Worm (Caenorhabditis elegans) whole organism, L1 larva: ENCODE results near the gene ceh-13.

ENCODE experiments used
- C04F5.9 ChIP-seq: sonication (generic microtip); optimal IDR thresholded peaks from 2 replicates; lab custom pipeline; 2016; ENCODE audit warnings: missing genetic modification characterization, missing compliant biosample characterization
- C34B4.2 ChIP-seq: sonication (generic microtip); optimal IDR thresholded peaks from 2 replicates; lab custom pipeline; 2017; ENCODE audit warnings: mild to moderate bottlenecking, missing genetic modification characterization, missing compliant biosample characterization
- Y116A8C.19 ChIP-seq: sonication (generic microtip); optimal IDR thresholded peaks from 2 replicates; lab custom pipeline; 2016; ENCODE audit warnings: missing compliant biosample characterization, missing genetic modification characterization, borderline replicate concordance
- aha-1 ChIP-seq: fragments of 150-350 bp; optimal IDR thresholded peaks from 2 replicates; lab custom pipeline; 2014; ENCODE audit warnings: missing biosample characterization, missing genetic modification characterization
- alr-1 ChIP-seq: fragments of 200-800 bp; sonication (Bioruptor generic); optimal IDR thresholded peaks from 2 replicates; lab custom pipeline; 2018; ENCODE audit warnings: borderline replicate concordance, mild to moderate bottlenecking, missing genetic modification characterization, missing compliant biosample characterization
- aly-2 ChIP-seq: fragments of 150-350 bp; optimal IDR thresholded peaks from 2 replicates; lab custom pipeline; 2014; ENCODE audit warnings: missing biosample characterization, missing genetic modification characterization
- blmp-1 ChIP-seq: fragments of 150-350 bp; optimal IDR thresholded peaks from 2 replicates; lab custom pipeline; 2014; ENCODE audit warnings: missing biosample characterization, missing genetic modification characterization
- ceh-63 ChIP-seq: fragments of 200-800 bp; sonication (Bioruptor generic); optimal IDR thresholded peaks from 2 replicates; lab custom pipeline; 2018; ENCODE audit warnings: mild to moderate bottlenecking, missing genetic modification characterization, missing compliant biosample characterization
- ceh-82 ChIP-seq, 3 experiments: fragments of 150-350 bp in 1 of 3; sonication (generic microtip) in 2 of 3; optimal IDR thresholded peaks; 2 replicates each; lab custom pipeline; 2014 to 2017; ENCODE audit warnings: missing biosample characterization in 3 of 3, missing genetic modification characterization in 3 of 3
- ceh-88 ChIP-seq: fragments of 200-800 bp; sonication (Bioruptor generic); IDR thresholded peaks from 2 replicates; pipeline ENCODE4 v1.3.6; 2022; ENCODE audit warnings: missing genetic modification characterization, missing compliant biosample characterization
- ceh-90 ChIP-seq: sonication (generic microtip); optimal IDR thresholded peaks from 2 replicates; lab custom pipeline; 2016; ENCODE audit warnings: missing genetic modification characterization, missing compliant biosample characterization
- dpl-1 ChIP-seq, 3 experiments: fragments of 150-350 bp in 2 of 3; sonication (generic microtip) in 1 of 3; optimal IDR thresholded peaks; 2 replicates each; lab custom pipeline; 2014 to 2017; ENCODE audit warnings: missing biosample characterization in 3 of 3, missing genetic modification characterization in 3 of 3, missing genetic modification reagents in 3 of 3
- dsc-1 ChIP-seq: sonication (generic microtip); optimal IDR thresholded peaks from 2 replicates; lab custom pipeline; 2016; ENCODE audit warnings: mild to moderate bottlenecking, missing genetic modification characterization, missing compliant biosample characterization
- egl-13 ChIP-seq: sonication (generic microtip); optimal IDR thresholded peaks from 2 replicates; lab custom pipeline; 2016; ENCODE audit warnings: missing genotype, missing genetic modification reagents, missing genetic modification characterization, missing compliant biosample characterization
- egl-27 ChIP-seq, 2 experiments: fragments of 150-350 bp in 1 of 2; sonication (generic microtip); optimal IDR thresholded peaks; 3 replicates each; lab custom pipeline; 2017 to 2018; ENCODE audit warnings: missing biosample characterization in 2 of 2, missing genetic modification characterization in 2 of 2, missing genetic modification reagents in 2 of 2
- elt-2 ChIP-seq: sonication (generic microtip); optimal IDR thresholded peaks from 2 replicates; lab custom pipeline; 2016; ENCODE audit warnings: missing genetic modification characterization, mild to moderate bottlenecking, inconsistent platforms, missing compliant biosample characterization, missing genetic modification reagents
- elt-3 ChIP-seq, 6 experiments: fragments of 150-350 bp in 1 of 6; sonication (generic microtip); optimal IDR thresholded peaks; 2 replicates each; lab custom pipeline; 2017 to 2018; ENCODE audit warnings: missing biosample characterization in 6 of 6, missing genetic modification characterization in 6 of 6, inconsistent platforms in 1 of 6
- ets-5 ChIP-seq: fragments of 200-800 bp; sonication (Bioruptor generic); IDR thresholded peaks from 2 replicates; pipeline ENCODE4 v1.3.6; 2022; ENCODE audit warnings: missing genetic modification characterization, missing compliant biosample characterization
- fkh-10 ChIP-seq: sonication (generic microtip); optimal IDR thresholded peaks from 2 replicates; lab custom pipeline; 2017; ENCODE audit warnings: missing biosample characterization, missing genetic modification reagents, missing genetic modification characterization
- fkh-4 ChIP-seq: sonication (generic microtip); optimal IDR thresholded peaks from 2 replicates; lab custom pipeline; 2016; ENCODE audit warnings: missing compliant biosample characterization, missing genetic modification characterization, borderline replicate concordance
- fos-1 ChIP-seq: fragments of 150-350 bp; optimal IDR thresholded peaks from 2 replicates; lab custom pipeline; 2014; ENCODE audit warnings: missing biosample characterization, missing genetic modification characterization
- hlh-4 ChIP-seq: sonication (generic microtip); optimal IDR thresholded peaks from 2 replicates; lab custom pipeline; 2016; ENCODE audit warnings: mild to moderate bottlenecking, missing genetic modification characterization, missing compliant biosample characterization
- isw-1 ChIP-seq: fragments of 200-800 bp; sonication (Bioruptor generic); IDR thresholded peaks from 2 replicates; pipeline ENCODE4 v1.3.6; 2022; ENCODE audit warnings: missing genetic modification characterization, missing compliant biosample characterization
- lin-13 ChIP-seq: fragments of 150-350 bp; optimal IDR thresholded peaks from 2 replicates; lab custom pipeline; 2014; ENCODE audit warnings: missing biosample characterization, missing genetic modification reagents, missing genetic modification characterization
- lin-15B ChIP-seq: fragments of 150-350 bp; sonication (generic microtip); optimal IDR thresholded peaks from 3 replicates; lab custom pipeline; 2014; ENCODE audit warnings: missing biosample characterization, missing genetic modification characterization
- lin-35 ChIP-seq, 2 experiments: fragments of 150-350 bp; optimal IDR thresholded peaks; 2 replicates each; lab custom pipeline; 2014; ENCODE audit warnings: missing biosample characterization in 2 of 2, missing genetic modification characterization in 2 of 2, missing genetic modification reagents in 2 of 2
- lin-39 ChIP-seq: fragments of 150-350 bp; optimal IDR thresholded peaks from 2 replicates; lab custom pipeline; 2014; ENCODE audit warnings: missing biosample characterization, missing genetic modification reagents, missing genetic modification characterization
- lsy-2 ChIP-seq, 2 experiments: fragments of 150-350 bp; optimal IDR thresholded peaks; 2 replicates each; lab custom pipeline; 2014; ENCODE audit warnings: missing biosample characterization in 2 of 2, missing genetic modification characterization in 2 of 2
- mab-9 ChIP-seq: fragments of 200-800 bp; sonication (Bioruptor generic); IDR thresholded peaks from 2 replicates; pipeline ENCODE4 v1.3.6; 2022; ENCODE audit warnings: missing genetic modification reagents, missing genetic modification characterization, missing compliant biosample characterization
- mef-2 ChIP-seq: fragments of 150-350 bp; optimal IDR thresholded peaks from 2 replicates; lab custom pipeline; 2014; ENCODE audit warnings: missing biosample characterization, missing genetic modification characterization
- nhr-12 ChIP-seq: sonication (generic microtip); optimal IDR thresholded peaks from 2 replicates; lab custom pipeline; 2017; ENCODE audit warnings: missing biosample characterization, missing genetic modification characterization
- nhr-28 ChIP-seq: fragments of 150-350 bp; optimal IDR thresholded peaks from 2 replicates; lab custom pipeline; 2014; ENCODE audit warnings: missing biosample characterization, missing genetic modification characterization
- nhr-76 ChIP-seq: sonication (generic microtip); optimal IDR thresholded peaks from 2 replicates; lab custom pipeline; 2017; ENCODE audit warnings: missing biosample characterization, missing genetic modification characterization
- nhr-77 ChIP-seq: fragments of 150-350 bp; optimal IDR thresholded peaks from 2 replicates; lab custom pipeline; 2014; ENCODE audit warnings: missing biosample characterization, missing genetic modification characterization
- nhr-85 ChIP-seq: sonication (generic microtip); peaks from one replicate; lab custom pipeline; 2016; ENCODE audit warnings: missing genetic modification characterization, inconsistent platforms, missing compliant biosample characterization
- nhr-90 ChIP-seq: sonication (generic microtip); optimal IDR thresholded peaks from 2 replicates; lab custom pipeline; 2016; ENCODE audit warnings: mild to moderate bottlenecking, missing genetic modification characterization, missing compliant biosample characterization; ENCODE audit not compliant: poor library complexity
- pag-3 ChIP-seq: sonication (generic microtip); optimal IDR thresholded peaks from 2 replicates; lab custom pipeline; 2017; ENCODE audit warnings: missing genetic modification characterization, mild to moderate bottlenecking, missing compliant biosample characterization, antibody characterized with exemption, borderline replicate concordance; ENCODE audit not compliant: insufficient read depth
- pax-3 ChIP-seq: fragments of 200-800 bp; sonication (Bioruptor generic); optimal IDR thresholded peaks from 2 replicates; lab custom pipeline; 2018; ENCODE audit warnings: mild to moderate bottlenecking, missing genetic modification characterization, moderate library complexity, missing compliant biosample characterization
- pqm-1 ChIP-seq: sonication (generic microtip); optimal IDR thresholded peaks from 3 replicates; lab custom pipeline; 2017; ENCODE audit warnings: missing biosample characterization, missing genetic modification characterization
- rnt-1 ChIP-seq: sonication (generic microtip); optimal IDR thresholded peaks from 2 replicates; lab custom pipeline; 2016; ENCODE audit warnings: mild to moderate bottlenecking, missing genetic modification characterization, moderate library complexity, missing compliant biosample characterization
- skn-1 ChIP-seq: fragments of 150-350 bp; optimal IDR thresholded peaks from 2 replicates; lab custom pipeline; 2014; ENCODE audit warnings: missing biosample characterization, missing genetic modification characterization
- tbx-2 ChIP-seq: sonication (generic microtip); optimal IDR thresholded peaks from 2 replicates; lab custom pipeline; 2016; ENCODE audit warnings: missing genetic modification characterization, missing compliant biosample characterization
- tlp-1 ChIP-seq: fragments of 150-350 bp; optimal IDR thresholded peaks from 2 replicates; lab custom pipeline; 2014; ENCODE audit warnings: missing biosample characterization, missing genetic modification characterization
- unc-62 ChIP-seq: fragments of 150-350 bp; optimal IDR thresholded peaks from 2 replicates; lab custom pipeline; 2014; ENCODE audit warnings: missing biosample characterization, missing genetic modification reagents, missing genetic modification characterization
- unc-98 ChIP-seq: fragments of 200-800 bp; sonication (Bioruptor generic); IDR thresholded peaks from 2 replicates; pipeline ENCODE4 v1.3.6; 2022; ENCODE audit warnings: missing genetic modification characterization, missing compliant biosample characterization
- ztf-4 ChIP-seq: fragments of 150-350 bp; optimal IDR thresholded peaks from 2 replicates; lab custom pipeline; 2014; ENCODE audit warnings: missing biosample characterization, missing genetic modification characterization

The ceh-13 gene

DNA sequence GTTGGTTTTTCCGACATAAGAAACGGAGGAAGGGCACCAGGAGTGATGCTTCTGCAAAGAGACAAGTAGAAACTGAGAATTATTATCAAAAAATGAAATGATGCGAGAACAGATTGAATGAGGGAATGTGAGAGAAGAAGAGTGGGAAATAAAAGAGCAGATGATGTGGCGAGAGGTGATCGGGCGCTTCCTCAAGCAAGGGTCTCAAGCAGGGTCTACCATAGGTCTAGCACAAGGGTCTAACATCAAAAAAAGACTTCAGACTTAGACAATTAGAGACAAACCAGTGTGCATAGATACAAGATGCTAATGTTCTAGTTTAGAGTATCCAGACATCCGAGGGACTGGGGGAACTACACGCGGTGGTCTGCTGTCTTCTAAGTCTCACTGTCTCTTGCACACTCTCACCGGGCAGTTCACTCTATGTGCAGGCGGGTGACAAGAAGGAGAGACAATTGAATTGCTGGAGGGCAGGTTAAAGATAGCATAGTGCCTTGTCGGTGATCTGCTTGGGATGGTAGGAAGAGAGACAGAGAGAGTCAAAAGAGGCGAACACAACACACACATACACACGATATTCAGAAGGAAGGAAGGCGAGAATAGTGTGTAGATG is 14.7 kb downstream of the ceh-13 start, which contains the start of gene R13A5.7 (continued):
- TF ChIP-seq unc-62 (GFP tag; lab: Kevin White, UChicago) (no peak), fos-1 (tag; lab: Kevin White, UChicago) (peak; percentile 47), tlp-1 (tag; lab: Kevin White, UChicago) (no peak), lin-15B (tag; lab: Kevin White, UChicago) (peak; percentile 31), unc-98 (GFP tag; lab: Robert Waterston, UW) (no peak), lin-39 (tag; lab: Kevin White, UChicago) (no peak), pax-3 (tag; lab: Kevin White, UChicago) (peak; percentile 48), fkh-10 (peak; percentile 40), mef-2 (tag; lab: Kevin White, UChicago) (no peak), elt-3 (tag; optimal IDR thresholded peaks at IDR 0.05; lab: Kevin White, UChicago) (peak in 1 of 6 experiments; percentile 20), nhr-76 (tag; lab: Kevin White, UChicago) (no peak), nhr-77 (tag; lab: Kevin White, UChicago) (peak; percentile 73), elt-2 (tag; lab: Kevin White, UChicago) (peak; percentile 39), isw-1 (GFP tag; lab: Robert Waterston, UW) (peak; percentile 38), fkh-4 (tag; lab: Kevin White, UChicago) (no peak), ceh-88 (GFP tag; lab: Robert Waterston, UW) (no peak), nhr-85 (tag; lab: Kevin White, UChicago) (peak; percentile 82), pqm-1 (no peak), dsc-1 (tag; lab: Kevin White, UChicago) (peak; percentile 59), ceh-82 (tag; optimal IDR thresholded peaks at IDR 0.05; lab: Kevin White, UChicago) (peak; percentile 64 to 80 (median 68)), ceh-63 (no peak), mab-9 (GFP tag; lab: Robert Waterston, UW) (peak; percentile 57; the same call in 1 of the 2 replicates), skn-1 (peak; percentile 22), lin-35 (GFP tag; optimal IDR thresholded peaks at IDR 0.05; lab: Kevin White, UChicago) (peak; percentile 66 to 80), ceh-90 (tag; lab: Kevin White, UChicago) (no peak), tbx-2 (tag; lab: Kevin White, UChicago) (peak; percentile 77), pag-3 (no peak), nhr-28 (no peak), lin-13 (GFP tag; lab: Kevin White, UChicago) (peak; percentile 36), blmp-1 (peak; percentile 58), C34B4.2 (no peak), lsy-2 (tag; optimal IDR thresholded peaks at IDR 0.05; lab: Kevin White, UChicago) (peak; percentile 68 to 86)

- TF ChIP-seq rnt-1 (tag; lab: Kevin White, UChicago) (no peak), lsy-2 (tag; optimal IDR thresholded peaks at IDR 0.05; lab: Kevin White, UChicago) (peak in 1 of 2 experiments; percentile 22)
These were observed 16.3 kb downstream of the ceh-13 start for ce11 chrIII:7571726-7572125.

ce11 chrIII:7572781-7573400 is 17.4 kb downstream of the ceh-13 start, which contains the start of the genes rpl-9 and lpd-7:
rpl-9 (minus strand) TSS chrIII:7572831.
lpd-7 (plus strand) TSS chrIII:7573350.
- TF ChIP-seq nhr-12 (no peak), aly-2 (tag; lab: Kevin White, UChicago) (peak; percentile 34), ztf-4 (peak; percentile 18), tlp-1 (tag; lab: Kevin White, UChicago) (no peak), nhr-90 (tag; lab: Kevin White, UChicago) (peak; percentile 76), egl-13 (peak; percentile 39), ets-5 (GFP tag; lab: Robert Waterston, UW) (no peak), C04F5.9 (peak; percentile 18), dpl-1 (GFP tag; optimal IDR thresholded peaks at IDR 0.05; lab: Kevin White, UChicago) (peak; percentile 69 to 80 (median 79)), egl-27 (tag; optimal IDR thresholded peaks at IDR 0.05; lab: Kevin White, UChicago) (peak in 1 of 2 experiments; percentile 27), alr-1 (tag; lab: Kevin White, UChicago) (no peak), Y116A8C.19 (tag; lab: Kevin White, UChicago) (no peak), ceh-88 (GFP tag; lab: Robert Waterston, UW) (0 out of 2 replicates have a peak, but pooled peaks have one; percentile 11), elt-3 (tag; optimal IDR thresholded peaks at IDR 0.05; lab: Kevin White, UChicago) (peak in 4 of 6 experiments; percentile 28 to 87 (median 73)), rnt-1 (tag; lab: Kevin White, UChicago) (peak; percentile 83), hlh-4 (tag; lab: Kevin White, UChicago) (no peak), aha-1 (tag; lab: Kevin White, UChicago) (no peak), lin-13 (GFP tag; lab: Kevin White, UChicago) (peak; percentile 84), C34B4.2 (no peak), ceh-82 (tag; optimal IDR thresholded peaks at IDR 0.05; lab: Kevin White, UChicago) (peak; percentile 68 to 92 (median 78)), isw-1 (GFP tag; lab: Robert Waterston, UW) (peak; percentile 66), nhr-85 (tag; lab: Kevin White, UChicago) (peak; percentile 84), unc-62 (GFP tag; lab: Kevin White, UChicago) (no peak)
